Worm (Caenorhabditis elegans) whole organism, L4 larva: ENCODE data around the gene sru-27.

Experiments
- D1046.2 ChIP-seq: fragments of 200-800 bp; sonication (Bioruptor generic); IDR thresholded peaks from 2 replicates; pipeline ENCODE4 v1.3.6; 2022; ENCODE audit warnings: missing genetic modification characterization, missing compliant biosample characterization
- F37D6.2 ChIP-seq: sonication (generic microtip); optimal IDR thresholded peaks from 2 replicates; lab custom pipeline; 2016; ENCODE audit warnings: mild to moderate bottlenecking, missing genetic modification characterization, missing compliant biosample characterization
- F44E2.7 ChIP-seq: fragments of 200-800 bp; sonication (Bioruptor generic); IDR thresholded peaks from 2 replicates; pipeline ENCODE4 v2.1.2; 2022; ENCODE audit warnings: missing genetic modification characterization, missing compliant biosample characterization
- ZK337.2 ChIP-seq: fragments of 200-800 bp; sonication (Bioruptor generic); IDR thresholded peaks from 2 replicates; pipeline ENCODE4 v1.3.6; 2022; ENCODE audit warnings: missing genetic modification reagents, missing genetic modification characterization, missing compliant biosample characterization
- aha-1 ChIP-seq: fragments of 150-350 bp; peaks from one replicate; lab custom pipeline; 2014; ENCODE audit warnings: missing biosample characterization, missing genetic modification characterization
- ces-1 ChIP-seq: fragments of 150-350 bp; sonication (generic microtip); optimal IDR thresholded peaks from 4 replicates; lab custom pipeline; 2014; ENCODE audit warnings: missing biosample characterization, missing genetic modification reagents, missing genetic modification characterization
- cey-2 ChIP-seq: sonication (generic microtip); optimal IDR thresholded peaks from 3 replicates; lab custom pipeline; 2017; ENCODE audit warnings: missing genetic modification characterization, mild to moderate bottlenecking, missing compliant biosample characterization, antibody characterized with exemption, borderline replicate concordance; ENCODE audit not compliant: insufficient read depth
- ctbp-1 ChIP-seq: fragments of 200-800 bp; sonication (Bioruptor generic); IDR thresholded peaks from 2 replicates; pipeline ENCODE4 v1.3.6; 2022; ENCODE audit warnings: missing genetic modification reagents, missing genetic modification characterization, missing compliant biosample characterization
- daf-12 ChIP-seq: fragments of 150-350 bp; optimal IDR thresholded peaks from 2 replicates; lab custom pipeline; 2014; ENCODE audit warnings: missing biosample characterization, missing genetic modification reagents, missing genetic modification characterization
- daf-16 ChIP-seq, 3 experiments: sonication (generic microtip); optimal IDR thresholded peaks; 2 replicates each; lab custom pipeline; 2016 to 2017; ENCODE audit warnings: missing genetic modification characterization in 3 of 3, missing genetic modification reagents in 3 of 3, mild to moderate bottlenecking in 2 of 3, missing compliant biosample characterization in 2 of 3, missing biosample characterization in 1 of 3, moderate library complexity in 1 of 3
- daf-8 ChIP-seq: fragments of 200-800 bp; sonication (Bioruptor generic); IDR thresholded peaks from 2 replicates; pipeline ENCODE4 v1.3.6; 2022; ENCODE audit warnings: missing genetic modification characterization, missing compliant biosample characterization
- dmd-6 ChIP-seq: fragments of 200-800 bp; sonication (Bioruptor generic); IDR thresholded peaks from 2 replicates; pipeline ENCODE4 v1.3.6; 2022; ENCODE audit warnings: missing genetic modification reagents, missing genetic modification characterization, missing compliant biosample characterization
- dpl-1 ChIP-seq: fragments of 150-350 bp; optimal IDR thresholded peaks from 2 replicates; lab custom pipeline; 2014; ENCODE audit warnings: missing biosample characterization, missing genetic modification reagents, missing genetic modification characterization
- dve-1 ChIP-seq: sonication (generic microtip); optimal IDR thresholded peaks from 2 replicates; lab custom pipeline; 2017; ENCODE audit warnings: antibody characterized with exemption, mild to moderate bottlenecking, missing genetic modification characterization, missing compliant biosample characterization; ENCODE audit not compliant: insufficient read depth
- fkh-10 ChIP-seq: fragments of 150-350 bp; optimal IDR thresholded peaks from 2 replicates; lab custom pipeline; 2014; ENCODE audit warnings: missing biosample characterization, missing genetic modification reagents, missing genetic modification characterization
- hlh-11 ChIP-seq: fragments of 200-800 bp; sonication (Bioruptor generic); optimal IDR thresholded peaks from 2 replicates; lab custom pipeline; 2018; ENCODE audit warnings: mild to moderate bottlenecking, missing genetic modification characterization, missing compliant biosample characterization
- hlh-30 ChIP-seq: sonication (generic microtip); optimal IDR thresholded peaks from 2 replicates; lab custom pipeline; 2017; ENCODE audit warnings: antibody characterized with exemption, mild to moderate bottlenecking, missing genetic modification characterization, missing compliant biosample characterization; ENCODE audit not compliant: insufficient read depth
- lim-7 ChIP-seq: fragments of 200-800 bp; sonication (Bioruptor generic); IDR thresholded peaks from 2 replicates; pipeline ENCODE4 v1.3.6; 2022; ENCODE audit warnings: missing genetic modification characterization, missing compliant biosample characterization
- lin-13 ChIP-seq: fragments of 150-350 bp; optimal IDR thresholded peaks from 2 replicates; lab custom pipeline; 2014; ENCODE audit warnings: missing biosample characterization, missing genetic modification reagents, missing genetic modification characterization
- lin-29 ChIP-seq: fragments of 200-800 bp; sonication (Bioruptor generic); IDR thresholded peaks from 2 replicates; pipeline ENCODE4 v1.3.6; 2022; ENCODE audit warnings: missing genetic modification reagents, missing genetic modification characterization, missing compliant biosample characterization
- lin-38 ChIP-seq: fragments of 200-800 bp; sonication (Bioruptor generic); IDR thresholded peaks from 2 replicates; pipeline ENCODE4 v1.3.6; 2022; ENCODE audit warnings: missing genetic modification reagents, missing genetic modification characterization, missing compliant biosample characterization
- lin-39 ChIP-seq: fragments of 150-350 bp; optimal IDR thresholded peaks from 2 replicates; lab custom pipeline; 2014; ENCODE audit warnings: missing biosample characterization, missing genetic modification reagents, missing genetic modification characterization
- lir-3 ChIP-seq: sonication (generic microtip); optimal IDR thresholded peaks from 2 replicates; lab custom pipeline; 2016; ENCODE audit warnings: mild to moderate bottlenecking, missing genetic modification characterization, missing compliant biosample characterization
- lsy-2 ChIP-seq, 2 experiments: fragments of 150-350 bp in 1 of 2; sonication (generic microtip) in 1 of 2; optimal IDR thresholded peaks; 2 replicates each; lab custom pipeline; 2014 to 2017; ENCODE audit warnings: missing biosample characterization in 2 of 2, missing genetic modification characterization in 2 of 2
- madf-9 ChIP-seq: fragments of 200-800 bp; sonication (Bioruptor generic); conservative IDR thresholded peaks from 2 replicates; pipeline ENCODE4 v1.3.6; 2022; ENCODE audit warnings: missing genetic modification reagents, missing genetic modification characterization, missing compliant biosample characterization
- mdl-1 ChIP-seq, 2 experiments: fragments of 150-350 bp in 1 of 2; sonication (generic microtip) in 1 of 2; optimal IDR thresholded peaks; 2 replicates each; lab custom pipeline; 2014 to 2017; ENCODE audit warnings: missing biosample characterization in 2 of 2, missing genetic modification characterization in 2 of 2
- mep-1 ChIP-seq: fragments of 150-350 bp; sonication (generic microtip); optimal IDR thresholded peaks from 3 replicates; lab custom pipeline; 2014; ENCODE audit warnings: missing biosample characterization, missing genetic modification characterization
- mes-2 ChIP-seq: sonication (generic microtip); optimal IDR thresholded peaks from 2 replicates; lab custom pipeline; 2016; ENCODE audit warnings: missing genotype, mild to moderate bottlenecking, missing genetic modification characterization, missing compliant biosample characterization; ENCODE audit not compliant: poor library complexity, severe bottlenecking
- mxl-2 ChIP-seq: fragments of 200-800 bp; sonication (Bioruptor generic); conservative IDR thresholded peaks from 2 replicates; pipeline ENCODE4 v1.3.6; 2022; ENCODE audit warnings: missing genetic modification reagents, missing genetic modification characterization, missing compliant biosample characterization
- nhr-11 ChIP-seq: fragments of 150-350 bp; optimal IDR thresholded peaks from 2 replicates; lab custom pipeline; 2014; ENCODE audit warnings: missing biosample characterization, missing genetic modification characterization
- nhr-237 ChIP-seq: sonication (generic microtip); optimal IDR thresholded peaks from 2 replicates; lab custom pipeline; 2017; ENCODE audit warnings: missing biosample characterization, missing genetic modification characterization
- nhr-28 ChIP-seq: fragments of 150-350 bp; optimal IDR thresholded peaks from 2 replicates; lab custom pipeline; 2014; ENCODE audit warnings: missing biosample characterization, missing genetic modification characterization
- nhr-41 ChIP-seq: fragments of 200-800 bp; sonication (Bioruptor generic); IDR thresholded peaks from 2 replicates; pipeline ENCODE4 v1.3.6; 2022; ENCODE audit warnings: missing genetic modification reagents, missing genetic modification characterization, missing compliant biosample characterization
- nhr-42 ChIP-seq: fragments of 200-800 bp; sonication (Bioruptor generic); IDR thresholded peaks from 2 replicates; pipeline ENCODE4 v1.3.6; 2022; ENCODE audit warnings: missing genetic modification characterization, missing compliant biosample characterization
- nhr-6 ChIP-seq: fragments of 150-350 bp; optimal IDR thresholded peaks from 2 replicates; lab custom pipeline; 2014; ENCODE audit warnings: missing biosample characterization, missing genetic modification characterization
- nhr-77 ChIP-seq: fragments of 150-350 bp; optimal IDR thresholded peaks from 2 replicates; lab custom pipeline; 2014; ENCODE audit warnings: missing biosample characterization, missing genetic modification characterization
- rbr-2 ChIP-seq: sonication (generic microtip); optimal IDR thresholded peaks from 2 replicates; lab custom pipeline; 2016; ENCODE audit warnings: missing genotype, missing genetic modification characterization, missing compliant biosample characterization
- set-16 ChIP-seq: fragments of 200-800 bp; sonication (Bioruptor generic); IDR thresholded peaks from 2 replicates; pipeline ENCODE4 v1.3.6; 2022; ENCODE audit warnings: missing genetic modification reagents, missing genetic modification characterization, missing compliant biosample characterization
- tra-1 ChIP-seq: fragments of 200-800 bp; sonication (Bioruptor generic); IDR thresholded peaks from 2 replicates; pipeline ENCODE4 v1.3.6; 2022; ENCODE audit warnings: missing genetic modification reagents, missing genetic modification characterization, missing compliant biosample characterization
- unc-130 ChIP-seq: sonication (generic microtip); optimal IDR thresholded peaks from 2 replicates; lab custom pipeline; 2016; ENCODE audit warnings: missing genetic modification reagents, missing genetic modification characterization, missing compliant biosample characterization
- unc-39 ChIP-seq: sonication (generic microtip); optimal IDR thresholded peaks from 2 replicates; lab custom pipeline; 2017; ENCODE audit warnings: missing biosample characterization, missing genetic modification characterization
- unc-62 ChIP-seq, 3 experiments: fragments of 150-350 bp in 1 of 3; sonication (generic microtip); optimal IDR thresholded peaks in 2 of 3; peaks in 1 of 3; 1 replicate in 1 of 3; 2 replicates in 2 of 3; lab custom pipeline; 2014 to 2017; ENCODE audit warnings: missing biosample characterization in 3 of 3, missing genetic modification characterization in 3 of 3, missing genetic modification reagents in 3 of 3, missing genotype in 1 of 3
- vab-7 ChIP-seq: fragments of 200-800 bp; sonication (Bioruptor generic); IDR thresholded peaks from 2 replicates; pipeline ENCODE4 v1.3.6; 2022; ENCODE audit warnings: missing genetic modification reagents, missing genetic modification characterization, missing compliant biosample characterization
- zip-11 ChIP-seq: fragments of 200-800 bp; sonication (Bioruptor generic); IDR thresholded peaks from 2 replicates; pipeline ENCODE4 v1.3.6; 2022; ENCODE audit warnings: missing genetic modification characterization, missing compliant biosample characterization

Gene sru-27

ce11 chrV:1471078-1471969 lies 27.9 kb upstream of the sru-27 start:
- TF ChIP-seq lin-38 (peak; percentile 95), nhr-28 (tag; lab: Kevin White, UChicago) (peak; percentile 51), nhr-77 (tag; lab: Kevin White, UChicago) (peak; percentile 70), aha-1 (tag; lab: Kevin White, UChicago) (peak; percentile 97), dpl-1 (GFP tag; lab: Kevin White, UChicago) (peak; percentile 87), nhr-6 (tag; lab: Kevin White, UChicago) (peak; percentile 53), dve-1 (tag; lab: Kevin White, UChicago) (peak; percentile 85), hlh-11 (tag; lab: Kevin White, UChicago) (peak; percentile 7), daf-16 (GFP tag; optimal IDR thresholded peaks at IDR 0.05; lab: Kevin White, UChicago) (no peak), daf-16 (tag; optimal IDR thresholded peaks at IDR 0.05; lab: Kevin White, UChicago) (peak; percentile 61), tra-1 (GFP tag; lab: Robert Waterston, UW) (no peak), unc-62 (GFP tag; optimal IDR thresholded peaks at IDR 0.05 in 1 of 2; lab: Kevin White, UChicago) (peak in 1 of 2 experiments; percentile 9), unc-62 (tag; optimal IDR thresholded peaks at IDR 0.05; lab: Kevin White, UChicago) (no peak), lin-29 (GFP tag; lab: Robert Waterston, UW) (no peak), vab-7 (GFP tag; lab: Robert Waterston, UW) (peak; percentile 52; the same call in 1 of the 2 replicates), hlh-30 (peak; percentile 17), unc-130 (GFP tag; lab: Kevin White, UChicago) (peak; percentile 47), nhr-11 (tag; lab: Kevin White, UChicago) (peak; percentile 17), lin-13 (GFP tag; lab: Kevin White, UChicago) (peak; percentile 57), mdl-1 (tag; optimal IDR thresholded peaks at IDR 0.05; lab: Kevin White, UChicago) (peak in 1 of 2 experiments; percentile 31), F37D6.2 (tag; lab: Kevin White, UChicago) (peak; percentile 18), F44E2.7 (no peak), mes-2 (peak; percentile 77), nhr-42 (no peak), lsy-2 (tag; optimal IDR thresholded peaks at IDR 0.05; lab: Kevin White, UChicago) (peak in 1 of 2 experiments; percentile 84), lin-39 (tag; lab: Kevin White, UChicago) (no peak), rbr-2 (peak; percentile 7), mxl-2 (GFP tag; lab: Robert Waterston, UW) (no peak), ctbp-1 (0 out of 2 replicates have a peak, but pooled peaks have one; percentile 16), zip-11 (no peak), mep-1 (tag; lab: Kevin White, UChicago) (peak; percentile 75), lim-7 (GFP tag; lab: Robert Waterston, UW) (0 out of 2 replicates have a peak, but pooled peaks have one; percentile 41), fkh-10 (GFP tag; lab: Kevin White, UChicago) (peak; percentile 62), ZK337.2 (GFP tag; lab: Robert Waterston, UW) (0 out of 2 replicates have a peak, but pooled peaks have one; percentile 14), dmd-6 (GFP tag; lab: Robert Waterston, UW) (peak; percentile 52), nhr-237 (tag; lab: Kevin White, UChicago) (no peak)

- TF ChIP-seq daf-8 (no peak), D1046.2 (GFP tag; lab: Robert Waterston, UW) (0 out of 2 replicates have a peak, but pooled peaks have one; percentile 28), lin-38 (no peak), cey-2 (tag; lab: Kevin White, UChicago) (no peak), madf-9 (peak; percentile 34; the same call in 1 of the 2 replicates), mdl-1 (tag; optimal IDR thresholded peaks at IDR 0.05; lab: Kevin White, UChicago) (no peak), tra-1 (GFP tag; lab: Robert Waterston, UW) (no peak), lim-7 (GFP tag; lab: Robert Waterston, UW) (no peak), set-16 (GFP tag; lab: Robert Waterston, UW) (peak; percentile 46; the same call in 1 of the 2 replicates), mes-2 (peak; percentile 34), rbr-2 (no peak), lir-3 (tag; lab: Kevin White, UChicago) (no peak), ctbp-1 (0 out of 2 replicates have a peak, but pooled peaks have one; percentile 13), nhr-41 (GFP tag; lab: Robert Waterston, UW) (no peak), ces-1 (GFP tag; lab: Kevin White, UChicago) (no peak), unc-39 (tag; lab: Kevin White, UChicago) (no peak), daf-12 (tag; lab: Kevin White, UChicago) (no peak)
Observed at ce11 chrV:1471977-1472376, 27.3 kb upstream of the sru-27 start.
